Worm (Caenorhabditis elegans) whole organism, L4 larva: ENCODE measurements around the gene AH10.2.

Source experiments
- D1046.2 ChIP-seq: fragments of 200-800 bp; sonication (Bioruptor generic); IDR thresholded peaks from 2 replicates; pipeline ENCODE4 v1.3.6; 2022; ENCODE audit warnings: missing genetic modification characterization, missing compliant biosample characterization
- F10B5.3 ChIP-seq: sonication (generic microtip); optimal IDR thresholded peaks from 2 replicates; lab custom pipeline; 2016; ENCODE audit warnings: mild to moderate bottlenecking, missing genetic modification characterization, missing compliant biosample characterization
- F37D6.2 ChIP-seq: sonication (generic microtip); optimal IDR thresholded peaks from 2 replicates; lab custom pipeline; 2016; ENCODE audit warnings: mild to moderate bottlenecking, missing genetic modification characterization, missing compliant biosample characterization
- Y105C5A.15 ChIP-seq: fragments of 200-800 bp; sonication (Bioruptor generic); IDR thresholded peaks from 2 replicates; pipeline ENCODE4 v1.3.6; 2022; ENCODE audit warnings: missing genetic modification characterization, missing compliant biosample characterization
- ZK337.2 ChIP-seq: fragments of 200-800 bp; sonication (Bioruptor generic); IDR thresholded peaks from 2 replicates; pipeline ENCODE4 v1.3.6; 2022; ENCODE audit warnings: missing genetic modification reagents, missing genetic modification characterization, missing compliant biosample characterization
- aha-1 ChIP-seq: fragments of 150-350 bp; peaks from one replicate; lab custom pipeline; 2014; ENCODE audit warnings: missing biosample characterization, missing genetic modification characterization
- arid-1 ChIP-seq: fragments of 200-800 bp; sonication (Bioruptor generic); conservative IDR thresholded peaks from 2 replicates; pipeline ENCODE4 v1.3.6; 2022; ENCODE audit warnings: missing genetic modification reagents, missing genetic modification characterization, missing compliant biosample characterization
- ceh-28 ChIP-seq: fragments of 150-350 bp; optimal IDR thresholded peaks from 2 replicates; lab custom pipeline; 2014; ENCODE audit warnings: missing biosample characterization, missing genetic modification reagents, missing genetic modification characterization
- ctbp-1 ChIP-seq: fragments of 200-800 bp; sonication (Bioruptor generic); IDR thresholded peaks from 2 replicates; pipeline ENCODE4 v1.3.6; 2022; ENCODE audit warnings: missing genetic modification reagents, missing genetic modification characterization, missing compliant biosample characterization
- daf-12 ChIP-seq: fragments of 150-350 bp; optimal IDR thresholded peaks from 2 replicates; lab custom pipeline; 2014; ENCODE audit warnings: missing biosample characterization, missing genetic modification reagents, missing genetic modification characterization
- daf-16 ChIP-seq, 3 experiments: sonication (generic microtip); optimal IDR thresholded peaks; 2 replicates each; lab custom pipeline; 2016 to 2017; ENCODE audit warnings: missing genetic modification characterization in 3 of 3, missing genetic modification reagents in 3 of 3, mild to moderate bottlenecking in 2 of 3, missing compliant biosample characterization in 2 of 3, missing biosample characterization in 1 of 3, moderate library complexity in 1 of 3
- daf-8 ChIP-seq: fragments of 200-800 bp; sonication (Bioruptor generic); IDR thresholded peaks from 2 replicates; pipeline ENCODE4 v1.3.6; 2022; ENCODE audit warnings: missing genetic modification characterization, missing compliant biosample characterization
- dmd-6 ChIP-seq: fragments of 200-800 bp; sonication (Bioruptor generic); IDR thresholded peaks from 2 replicates; pipeline ENCODE4 v1.3.6; 2022; ENCODE audit warnings: missing genetic modification reagents, missing genetic modification characterization, missing compliant biosample characterization
- dmd-8 ChIP-seq: fragments of 200-800 bp; sonication (Bioruptor generic); IDR thresholded peaks from 2 replicates; pipeline ENCODE4 v1.3.6; 2022; ENCODE audit warnings: missing genetic modification characterization, missing compliant biosample characterization
- gei-8 ChIP-seq: fragments of 200-800 bp; sonication (Bioruptor generic); optimal IDR thresholded peaks from 2 replicates; lab custom pipeline; 2018; ENCODE audit warnings: mild to moderate bottlenecking, missing genetic modification characterization, missing compliant biosample characterization
- hlh-11 ChIP-seq: fragments of 200-800 bp; sonication (Bioruptor generic); optimal IDR thresholded peaks from 2 replicates; lab custom pipeline; 2018; ENCODE audit warnings: mild to moderate bottlenecking, missing genetic modification characterization, missing compliant biosample characterization
- hmg-1.1 ChIP-seq: fragments of 200-800 bp; sonication (Bioruptor generic); IDR thresholded peaks from 2 replicates; pipeline ENCODE4 v1.3.6; 2022; ENCODE audit warnings: missing genetic modification reagents, missing genetic modification characterization, missing compliant biosample characterization
- lim-7 ChIP-seq: fragments of 200-800 bp; sonication (Bioruptor generic); IDR thresholded peaks from 2 replicates; pipeline ENCODE4 v1.3.6; 2022; ENCODE audit warnings: missing genetic modification characterization, missing compliant biosample characterization
- lin-15B ChIP-seq: fragments of 150-350 bp; sonication (generic microtip); optimal IDR thresholded peaks from 3 replicates; lab custom pipeline; 2014; ENCODE audit warnings: missing biosample characterization, missing genetic modification characterization
- lin-38 ChIP-seq: fragments of 200-800 bp; sonication (Bioruptor generic); IDR thresholded peaks from 2 replicates; pipeline ENCODE4 v1.3.6; 2022; ENCODE audit warnings: missing genetic modification reagents, missing genetic modification characterization, missing compliant biosample characterization
- lin-39 ChIP-seq: fragments of 150-350 bp; optimal IDR thresholded peaks from 2 replicates; lab custom pipeline; 2014; ENCODE audit warnings: missing biosample characterization, missing genetic modification reagents, missing genetic modification characterization
- lir-3 ChIP-seq: sonication (generic microtip); optimal IDR thresholded peaks from 2 replicates; lab custom pipeline; 2016; ENCODE audit warnings: mild to moderate bottlenecking, missing genetic modification characterization, missing compliant biosample characterization
- madf-5 ChIP-seq, 2 experiments: fragments of 200-800 bp; sonication (Bioruptor generic); IDR thresholded peaks; 2 replicates each; pipeline ENCODE4 v1.3.6; 2022; ENCODE audit warnings: missing compliant biosample characterization in 2 of 2, missing genetic modification characterization in 2 of 2
- madf-9 ChIP-seq: fragments of 200-800 bp; sonication (Bioruptor generic); conservative IDR thresholded peaks from 2 replicates; pipeline ENCODE4 v1.3.6; 2022; ENCODE audit warnings: missing genetic modification reagents, missing genetic modification characterization, missing compliant biosample characterization
- mdt-29 ChIP-seq: fragments of 200-800 bp; sonication (Bioruptor generic); IDR thresholded peaks from 2 replicates; pipeline ENCODE4 v1.3.6; 2022; ENCODE audit warnings: missing genetic modification reagents, missing genetic modification characterization, missing compliant biosample characterization
- mep-1 ChIP-seq: fragments of 150-350 bp; sonication (generic microtip); optimal IDR thresholded peaks from 3 replicates; lab custom pipeline; 2014; ENCODE audit warnings: missing biosample characterization, missing genetic modification characterization
- mes-2 ChIP-seq: sonication (generic microtip); optimal IDR thresholded peaks from 2 replicates; lab custom pipeline; 2016; ENCODE audit warnings: missing genotype, mild to moderate bottlenecking, missing genetic modification characterization, missing compliant biosample characterization; ENCODE audit not compliant: poor library complexity, severe bottlenecking
- mxl-3 ChIP-seq: fragments of 200-800 bp; sonication (Bioruptor generic); optimal IDR thresholded peaks from 2 replicates; lab custom pipeline; 2018; ENCODE audit warnings: mild to moderate bottlenecking, missing genetic modification characterization, missing compliant biosample characterization
- nhr-11 ChIP-seq: fragments of 150-350 bp; optimal IDR thresholded peaks from 2 replicates; lab custom pipeline; 2014; ENCODE audit warnings: missing biosample characterization, missing genetic modification characterization
- nhr-237 ChIP-seq: sonication (generic microtip); optimal IDR thresholded peaks from 2 replicates; lab custom pipeline; 2017; ENCODE audit warnings: missing biosample characterization, missing genetic modification characterization
- nhr-28 ChIP-seq: fragments of 150-350 bp; optimal IDR thresholded peaks from 2 replicates; lab custom pipeline; 2014; ENCODE audit warnings: missing biosample characterization, missing genetic modification characterization
- nhr-41 ChIP-seq: fragments of 200-800 bp; sonication (Bioruptor generic); IDR thresholded peaks from 2 replicates; pipeline ENCODE4 v1.3.6; 2022; ENCODE audit warnings: missing genetic modification reagents, missing genetic modification characterization, missing compliant biosample characterization
- nhr-76 ChIP-seq: fragments of 150-350 bp; optimal IDR thresholded peaks from 2 replicates; lab custom pipeline; 2014; ENCODE audit warnings: missing biosample characterization, missing genetic modification characterization
- pqm-1 ChIP-seq: sonication (generic microtip); optimal IDR thresholded peaks from 2 replicates; lab custom pipeline; 2017; ENCODE audit warnings: missing biosample characterization, missing genetic modification characterization
- rbr-2 ChIP-seq: sonication (generic microtip); optimal IDR thresholded peaks from 2 replicates; lab custom pipeline; 2016; ENCODE audit warnings: missing genotype, missing genetic modification characterization, missing compliant biosample characterization
- set-16 ChIP-seq: fragments of 200-800 bp; sonication (Bioruptor generic); IDR thresholded peaks from 2 replicates; pipeline ENCODE4 v1.3.6; 2022; ENCODE audit warnings: missing genetic modification reagents, missing genetic modification characterization, missing compliant biosample characterization
- snpc-1.2 ChIP-seq: fragments of 200-800 bp; sonication (Bioruptor generic); IDR thresholded peaks from 2 replicates; pipeline ENCODE4 v1.3.6; 2022; ENCODE audit warnings: missing genetic modification reagents, missing genetic modification characterization, missing compliant biosample characterization
- spr-1 ChIP-seq: sonication (generic microtip); optimal IDR thresholded peaks from 2 replicates; lab custom pipeline; 2016; ENCODE audit warnings: mild to moderate bottlenecking, missing genetic modification characterization, missing compliant biosample characterization
- spr-3 ChIP-seq: fragments of 200-800 bp; sonication (Bioruptor generic); optimal IDR thresholded peaks from 2 replicates; lab custom pipeline; 2018; ENCODE audit warnings: mild to moderate bottlenecking, missing genetic modification characterization, missing compliant biosample characterization
- tag-97 ChIP-seq: fragments of 200-800 bp; sonication (Bioruptor generic); IDR thresholded peaks from 2 replicates; pipeline ENCODE4 v1.3.6; 2022; ENCODE audit warnings: missing genetic modification characterization, missing compliant biosample characterization
- unc-62 ChIP-seq, 3 experiments: fragments of 150-350 bp in 1 of 3; sonication (generic microtip); optimal IDR thresholded peaks in 2 of 3; peaks in 1 of 3; 1 replicate in 1 of 3; 2 replicates in 2 of 3; lab custom pipeline; 2014 to 2017; ENCODE audit warnings: missing biosample characterization in 3 of 3, missing genetic modification characterization in 3 of 3, missing genetic modification reagents in 3 of 3, missing genotype in 1 of 3
- zag-1 ChIP-seq: fragments of 150-350 bp; optimal IDR thresholded peaks from 2 replicates; lab custom pipeline; 2014; ENCODE audit warnings: missing biosample characterization, missing genetic modification characterization
- zfp-3 ChIP-seq: fragments of 200-800 bp; sonication (Bioruptor generic); conservative IDR thresholded peaks from 2 replicates; pipeline ENCODE4 v1.3.6; 2022; ENCODE audit warnings: missing genetic modification reagents, missing genetic modification characterization, missing compliant biosample characterization
- zip-2 ChIP-seq: fragments of 150-350 bp; optimal IDR thresholded peaks from 2 replicates; lab custom pipeline; 2014; ENCODE audit warnings: missing biosample characterization, missing genetic modification characterization
- ztf-7 ChIP-seq: fragments of 150-350 bp; optimal IDR thresholded peaks from 2 replicates; lab custom pipeline; 2014; ENCODE audit warnings: missing biosample characterization, missing genetic modification characterization

AH10.2 gene

ce11 chrV:14124187-14124586 lies 32.4 kb upstream of the AH10.2 start:
- TF ChIP-seq dmd-6 (GFP tag; lab: Robert Waterston, UW), result peak; percentile 31
- 0 out of 2 replicates have a peak, but pooled peaks have one; percentile 12 for TF ChIP-seq snpc-1.2
- 0 out of 2 replicates have a peak, but pooled peaks have one; percentile 13 for TF ChIP-seq madf-9
- 0 out of 2 replicates have a peak, but pooled peaks have one; percentile 45 for TF ChIP-seq Y105C5A.15 (GFP tag; lab: Robert Waterston, UW)
- TF ChIP-seq nhr-41, result peak; percentile 16; the same call in 1 of the 2 replicates
- 0 out of 2 replicates have a peak, but pooled peaks have one; percentile 35 for TF ChIP-seq mdt-29 (GFP tag; lab: Robert Waterston, UW)
- TF ChIP-seq lin-38 (GFP tag; lab: Robert Waterston, UW), result peak; percentile 25; the same call in 1 of the 2 replicates
- peak; percentile 7; the same call in 1 of the 2 replicates for TF ChIP-seq set-16
- TF ChIP-seq zfp-3 (GFP tag; lab: Robert Waterston, UW), result 0 out of 2 replicates have a peak, but pooled peaks have one; percentile 49

ce11 chrV:14126341-14126924 lies 30.1 kb upstream of the AH10.2 start:
- TF ChIP-seq mes-2 (tag; lab: Kevin White, UChicago) (peak; percentile 23), ctbp-1 (GFP tag; lab: Robert Waterston, UW) (0 out of 2 replicates have a peak, but pooled peaks have one; percentile 47), aha-1 (tag; lab: Kevin White, UChicago) (peak; percentile 57), hmg-1.1 (GFP tag; lab: Robert Waterston, UW) (0 out of 2 replicates have a peak, but pooled peaks have one; percentile 17), unc-62 (GFP tag; optimal IDR thresholded peaks at IDR 0.05 in 1 of 2; lab: Kevin White, UChicago) (peak in 1 of 2 experiments; percentile 11), unc-62 (tag; optimal IDR thresholded peaks at IDR 0.05; lab: Kevin White, UChicago) (no peak), spr-1 (tag; lab: Kevin White, UChicago) (no peak), set-16 (peak; percentile 16; the same call in 1 of the 2 replicates), lim-7 (GFP tag; lab: Robert Waterston, UW) (no peak)

- no peak for TF ChIP-seq zag-1
- TF ChIP-seq ceh-28 (tag; lab: Kevin White, UChicago), result no peak
- no peak for TF ChIP-seq tag-97
- TF ChIP-seq daf-8, result no peak
- TF ChIP-seq hlh-11 (tag; lab: Kevin White, UChicago), result peak; percentile 19
- peak; percentile 6 for TF ChIP-seq rbr-2 (tag; lab: Kevin White, UChicago)
- TF ChIP-seq zip-2 (tag; lab: Kevin White, UChicago), result no peak
- TF ChIP-seq ZK337.2 (GFP tag; lab: Robert Waterston, UW), result no peak
- no peak for TF ChIP-seq F10B5.3 (tag; lab: Kevin White, UChicago)
- no peak for TF ChIP-seq pqm-1 (tag; lab: Kevin White, UChicago)
- TF ChIP-seq lir-3 (tag; lab: Kevin White, UChicago), result no peak
- TF ChIP-seq ztf-7, result no peak
- TF ChIP-seq gei-8 (GFP tag; lab: Kevin White, UChicago), result no peak
- no peak for TF ChIP-seq daf-16 (GFP tag; optimal IDR thresholded peaks at IDR 0.05; lab: Kevin White, UChicago)
- TF ChIP-seq daf-16 (tag; optimal IDR thresholded peaks at IDR 0.05; lab: Kevin White, UChicago), result peak; percentile 27
- no peak for TF ChIP-seq spr-1 (tag; lab: Kevin White, UChicago)
- no peak for TF ChIP-seq arid-1 (GFP tag; lab: Robert Waterston, UW)
- TF ChIP-seq hmg-1.1 (GFP tag; lab: Robert Waterston, UW), result 0 out of 2 replicates have a peak, but pooled peaks have one; percentile 28
- TF ChIP-seq lin-15B (tag; lab: Kevin White, UChicago), result no peak
- no peak for TF ChIP-seq nhr-76
- no peak for TF ChIP-seq nhr-237
- no peak for TF ChIP-seq spr-3 (GFP tag; lab: Kevin White, UChicago)
- TF ChIP-seq zfp-3 (GFP tag; lab: Robert Waterston, UW), result no peak
- no peak for TF ChIP-seq daf-12 (tag; lab: Kevin White, UChicago)
- no peak for TF ChIP-seq mxl-3 (GFP tag; lab: Kevin White, UChicago)
- TF ChIP-seq nhr-11 (tag; lab: Kevin White, UChicago), result no peak
- TF ChIP-seq madf-5 (GFP tag; IDR thresholded peaks at IDR 0.05; lab: Robert Waterston, UW), result no peak
- TF ChIP-seq nhr-41, result no peak
- no peak for TF ChIP-seq dmd-8 (GFP tag; lab: Robert Waterston, UW)
- TF ChIP-seq nhr-28 (tag; lab: Kevin White, UChicago), result no peak
- peak; percentile 32 for TF ChIP-seq mep-1 (tag; lab: Kevin White, UChicago)
- TF ChIP-seq lin-39 (tag; lab: Kevin White, UChicago), result no peak
- no peak for TF ChIP-seq D1046.2 (GFP tag; lab: Robert Waterston, UW)
- TF ChIP-seq unc-62 (GFP tag; optimal IDR thresholded peaks at IDR 0.05 in 1 of 2; lab: Kevin White, UChicago), result no peak
- no peak for TF ChIP-seq unc-62 (tag; optimal IDR thresholded peaks at IDR 0.05; lab: Kevin White, UChicago)
- TF ChIP-seq F37D6.2 (tag; lab: Kevin White, UChicago), result no peak
Observed at ce11 chrV:14127834-14128233, 28.7 kb upstream of the AH10.2 start.
